Fruit fly (Drosophila melanogaster): ENCODE data around the gene CG33116.

CG33116 gene

DNA sequence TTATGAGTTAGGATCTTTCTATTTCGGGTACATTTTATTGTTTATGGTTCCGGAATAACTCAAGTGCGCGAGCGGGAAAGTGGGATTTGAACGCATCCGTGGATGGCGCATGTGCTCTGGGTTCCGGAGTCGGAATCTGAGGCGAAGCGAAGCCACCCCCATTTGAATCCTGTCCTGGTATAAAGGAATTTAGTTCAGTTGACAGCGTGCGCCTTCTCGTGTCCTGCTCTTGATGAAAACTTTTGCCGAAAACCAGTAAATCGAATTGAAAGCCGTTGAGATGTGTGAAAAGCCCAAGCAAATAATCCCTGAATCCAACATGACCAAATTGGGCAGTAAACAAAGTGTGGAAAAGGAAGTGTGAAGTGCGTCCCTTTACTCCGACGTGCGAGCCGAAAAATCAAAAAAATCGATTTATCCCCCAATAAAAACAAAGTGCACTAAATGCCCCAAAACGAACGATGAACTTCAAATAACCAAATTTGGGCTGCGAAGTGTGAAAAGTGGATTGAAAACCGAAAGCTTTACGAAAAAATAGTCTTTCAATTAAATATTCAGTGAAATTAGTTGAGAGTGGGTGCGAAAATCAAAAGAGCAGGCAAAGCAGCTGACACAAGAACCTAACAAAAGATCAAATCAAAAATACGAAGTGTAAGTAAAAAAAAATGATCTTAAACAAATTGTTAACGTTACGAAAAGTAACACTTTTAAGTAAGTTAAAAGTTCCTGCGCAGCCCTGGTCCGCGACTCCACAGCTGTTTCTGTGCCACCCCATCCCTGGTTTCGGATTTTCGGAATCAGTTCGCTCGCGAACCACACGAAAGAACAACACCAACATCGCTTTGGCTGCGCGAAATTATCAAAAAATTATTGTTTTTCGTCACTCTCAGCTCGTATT is 53.4 kb downstream of the CG33116 start, which contains the start of gene Lar (continued):
- TF ChIP-seq CG8765 (GFP tag; IDR thresholded peaks at IDR 0.05) (no peak), knrl (GFP tag; IDR thresholded peaks at IDR 0.05; ENCODE audit: partially characterized antibody) (peak; percentile 46; the same call in 2 of the 3 replicates), Drgx (GFP tag; IDR thresholded peaks at IDR 0.05) (peak; percentile 35), Nf-YA (GFP tag; IDR thresholded peaks at IDR 0.05) (0 out of 2 replicates have a peak, but pooled peaks have one; percentile 32), tgo (GFP tag; IDR thresholded peaks at IDR 0.05) (no peak), gfzf (GFP tag; optimal IDR thresholded peaks at IDR 0.05) (peak; percentile 24), E2f2 (GFP tag; IDR thresholded peaks at IDR 0.05) (peak; percentile 57), Taf1 (GFP tag; IDR thresholded peaks at IDR 0.05) (no peak), D (optimal IDR thresholded peaks at IDR 0.05) (no peak), D (GFP tag; optimal IDR thresholded peaks at IDR 0.05) (peak; percentile 1), CG5245 (GFP tag; optimal IDR thresholded peaks at IDR 0.05) (peak; percentile 26), dmrt99B (tag; optimal IDR thresholded peaks at IDR 0.05) (peak; percentile 45), slp2 (GFP tag; optimal IDR thresholded peaks at IDR 0.05) (peak; percentile 34), Hand (GFP tag; optimal IDR thresholded peaks at IDR 0.05) (peak; percentile 33), CG2678 (tag; optimal IDR thresholded peaks at IDR 0.05) (peak; percentile 60), Usf (GFP tag; optimal IDR thresholded peaks at IDR 0.05) (no peak), tin (GFP tag; optimal IDR thresholded peaks at IDR 0.05) (peak; percentile 39), ro (GFP tag; IDR thresholded peaks at IDR 0.05) (no peak), luna (GFP tag; optimal IDR thresholded peaks at IDR 0.05) (peak; percentile 25), pho (GFP tag; optimal IDR thresholded peaks at IDR 0.05) (peak; percentile 70), zen2 (GFP tag; IDR thresholded peaks at IDR 0.05; ENCODE audit: partially characterized antibody) (no peak), fu2 (GFP tag; optimal IDR thresholded peaks at IDR 0.05) (peak; percentile 60), CG9797 (GFP tag; optimal IDR thresholded peaks at IDR 0.05) (peak; percentile 44), CG2202 (tag; optimal IDR thresholded peaks at IDR 0.05) (no peak), CG17568 (GFP tag; optimal IDR thresholded peaks at IDR 0.05) (no peak), CG11504 (tag; optimal IDR thresholded peaks at IDR 0.05) (peak; percentile 67), CG13287 (GFP tag; IDR thresholded peaks at IDR 0.05; ENCODE audit: partially characterized antibody) (peak; percentile 54), TFAM (GFP tag; optimal IDR thresholded peaks at IDR 0.05) (no peak), CTCF (GFP tag; optimal IDR thresholded peaks at IDR 0.05) (no peak), cas (GFP tag; IDR thresholded peaks at IDR 0.05) (0 out of 2 replicates have a peak, but pooled peaks have one; percentile 17), Deaf1 (tag; optimal IDR thresholded peaks at IDR 0.05) (peak; percentile 45), lab (GFP tag; optimal IDR thresholded peaks at IDR 0.05) (peak; percentile 79), CG11093 (GFP tag; IDR thresholded peaks at IDR 0.05) (no peak), lbe (GFP tag; optimal IDR thresholded peaks at IDR 0.05) (no peak), eyg (GFP tag; optimal IDR thresholded peaks at IDR 0.05) (peak; percentile 59), vfl (GFP tag; optimal IDR thresholded peaks at IDR 0.05) (no peak), CG9609 (GFP tag; optimal IDR thresholded peaks at IDR 0.05) (peak; percentile 60), chinmo (GFP tag; IDR thresholded peaks at IDR 0.05; ENCODE audit: partially characterized antibody) (no peak), CG12299 (tag; optimal IDR thresholded peaks at IDR 0.05) (peak; percentile 19), sim (GFP tag; IDR thresholded peaks at IDR 0.05) (peak; percentile 54; the same call in 1 of the 2 replicates), E2f1 (GFP tag; IDR thresholded peaks at IDR 0.05) (peak; percentile 47; the same call in 1 of the 2 replicates), Hmr (GFP tag; optimal IDR thresholded peaks at IDR 0.05) (peak; percentile 48), ind (GFP tag; optimal IDR thresholded peaks at IDR 0.05) (peak; percentile 59), CG10565 (GFP tag; optimal IDR thresholded peaks at IDR 0.05) (no peak), Dp (GFP tag; optimal IDR thresholded peaks at IDR 0.05) (peak; percentile 40), CG10654 (GFP tag; optimal IDR thresholded peaks at IDR 0.05) (peak; percentile 10), CG16779 (GFP tag; IDR thresholded peaks at IDR 0.05) (no peak), tio (GFP tag; optimal IDR thresholded peaks at IDR 0.05) (no peak), CG18476 (GFP tag; optimal IDR thresholded peaks at IDR 0.05) (peak; percentile 1)
